Fruit fly (Drosophila melanogaster) whole organism, embryonic: ENCODE results near the gene CG32568.
A peak's percentile ranks its signal among the peaks of the same experiment; 100 is the strongest.

Experiments
- Atf6 ChIP-seq: fragments of 200-800 bp; sonication (Bioruptor generic); IDR thresholded peaks from 2 replicates; pipeline ENCODE4 v1.3.6; 2022; ENCODE audit warnings: missing biosample characterization, missing genetic modification characterization
- CG10462 ChIP-seq: fragments of 200-800 bp; sonication (Bioruptor generic); optimal IDR thresholded peaks from 2 replicates; lab custom pipeline; 2016; ENCODE audit warnings: missing biosample characterization, missing genetic modification characterization
- CG10959 ChIP-seq: fragments of 200-800 bp; sonication (Bioruptor generic); IDR thresholded peaks from 2 replicates; pipeline ENCODE4 v1.3.6; 2022; ENCODE audit warnings: missing biosample characterization, missing genetic modification characterization
- CG11085 ChIP-seq: fragments of 200-800 bp; sonication (Bioruptor generic); IDR thresholded peaks from 2 replicates; pipeline ENCODE4 v1.3.6; 2022; ENCODE audit warnings: missing biosample characterization, missing genetic modification characterization
- CG12769 ChIP-seq: fragments of 200-800 bp; sonication (Bioruptor generic); optimal IDR thresholded peaks from 2 replicates; lab custom pipeline; 2019; ENCODE audit warnings: missing biosample characterization, mild to moderate bottlenecking, missing genetic modification characterization, moderate library complexity
- CG13123 ChIP-seq: fragments of 200-800 bp; sonication (Bioruptor generic); optimal IDR thresholded peaks from 2 replicates; lab custom pipeline; 2016; ENCODE audit warnings: missing biosample characterization, missing genetic modification characterization
- CG13296 ChIP-seq: fragments of 200-800 bp; sonication (Bioruptor generic); optimal IDR thresholded peaks from 3 replicates; lab custom pipeline; 2018; ENCODE audit warnings: missing biosample characterization, mild to moderate bottlenecking, missing genetic modification characterization
- CG15011 ChIP-seq: fragments of 200-800 bp; sonication (Bioruptor generic); optimal IDR thresholded peaks from 3 replicates; lab custom pipeline; 2018; ENCODE audit warnings: missing biosample characterization, mild to moderate bottlenecking, missing genetic modification characterization
- CG15269 ChIP-seq: fragments of 200-800 bp; sonication (Bioruptor generic); optimal IDR thresholded peaks from 2 replicates; lab custom pipeline; 2018; ENCODE audit warnings: missing biosample characterization, mild to moderate bottlenecking, missing genetic modification characterization, moderate library complexity
- CG1602 ChIP-seq: fragments of 200-800 bp; sonication (Bioruptor generic); optimal IDR thresholded peaks from 3 replicates; lab custom pipeline; 2016; ENCODE audit warnings: missing biosample characterization, missing genetic modification characterization
- CG17361 ChIP-seq: fragments of 200-800 bp; sonication (Bioruptor generic); IDR thresholded peaks from 3 replicates; pipeline ENCODE4 v1.3.6; 2022; ENCODE audit warnings: missing biosample characterization, missing genetic modification characterization
- CG1792 ChIP-seq: fragments of 200-800 bp; sonication (Bioruptor generic); optimal IDR thresholded peaks from 2 replicates; lab custom pipeline; 2016; ENCODE audit warnings: missing biosample characterization, missing genetic modification characterization
- CG18599 ChIP-seq: fragments of 200-800 bp; sonication (Bioruptor generic); optimal IDR thresholded peaks from 3 replicates; lab custom pipeline; 2017; ENCODE audit warnings: missing biosample characterization, missing genetic modification characterization, mild to moderate bottlenecking, moderate library complexity, missing genetic modification reagents
- CG18619 ChIP-seq: fragments of 200-800 bp; sonication (Bioruptor generic); optimal IDR thresholded peaks from 3 replicates; lab custom pipeline; 2017; ENCODE audit warnings: missing biosample characterization, mild to moderate bottlenecking, missing genetic modification characterization
- CG2199 ChIP-seq: fragments of 200-800 bp; sonication (Bioruptor generic); IDR thresholded peaks from 3 replicates; pipeline ENCODE4 v1.3.6; 2022; ENCODE audit warnings: missing biosample characterization, missing genetic modification characterization
- CG30403 ChIP-seq: fragments of 200-800 bp; sonication (Bioruptor generic); optimal IDR thresholded peaks from 3 replicates; lab custom pipeline; 2016; ENCODE audit warnings: missing biosample characterization, missing genetic modification characterization
- CG6175 ChIP-seq: fragments of 200-800 bp; sonication (Bioruptor generic); IDR thresholded peaks from 3 replicates; pipeline ENCODE4 v1.3.6; 2022; ENCODE audit warnings: missing biosample characterization, missing genetic modification characterization
- CG6765 ChIP-seq: fragments of 200-800 bp; sonication (Bioruptor generic); optimal IDR thresholded peaks from 3 replicates; lab custom pipeline; 2017; ENCODE audit warnings: missing biosample characterization, mild to moderate bottlenecking, missing genetic modification characterization
- CG7786 ChIP-seq: fragments of 200-800 bp; sonication (Bioruptor generic); optimal IDR thresholded peaks from 2 replicates; lab custom pipeline; 2016; ENCODE audit warnings: missing biosample characterization, missing genetic modification characterization
- CG7839 ChIP-seq: fragments of 200-800 bp; sonication (Bioruptor generic); optimal IDR thresholded peaks from 3 replicates; lab custom pipeline; 2018; ENCODE audit warnings: missing biosample characterization, mild to moderate bottlenecking, missing genetic modification characterization, moderate library complexity
- CG7963 ChIP-seq: fragments of 200-800 bp; sonication (Bioruptor generic); IDR thresholded peaks from 3 replicates; pipeline ENCODE4 v1.3.6; 2022; ENCODE audit warnings: missing biosample characterization, missing genetic modification characterization; ENCODE audit not compliant: partially characterized antibody
- CG8944 ChIP-seq: fragments of 200-800 bp; sonication (Bioruptor generic); optimal IDR thresholded peaks from 3 replicates; lab custom pipeline; 2016; ENCODE audit warnings: missing biosample characterization, missing genetic modification characterization
- CG9727 ChIP-seq: fragments of 200-800 bp; sonication (Bioruptor generic); optimal IDR thresholded peaks from 3 replicates; lab custom pipeline; 2017; ENCODE audit warnings: missing biosample characterization, mild to moderate bottlenecking, missing genetic modification characterization
- Eip74EF ChIP-seq, 2 experiments: fragments of 200-800 bp in 1 of 2; fragments of >200 bp in 1 of 2; sonication (Bioruptor generic) in 1 of 2; optimal IDR thresholded peaks; 2 replicates each; lab custom pipeline; 2017 to 2019; ENCODE audit warnings: missing biosample characterization in 2 of 2, missing genetic modification characterization in 2 of 2, mild to moderate bottlenecking in 1 of 2, moderate library complexity in 1 of 2
- H15 ChIP-seq: fragments of 200-800 bp; sonication (Bioruptor generic); IDR thresholded peaks from 3 replicates; pipeline ENCODE4 v1.3.6; 2022; ENCODE audit warnings: missing biosample characterization, missing genetic modification characterization
- H2.0 ChIP-seq: fragments of 200-800 bp; sonication (Bioruptor generic); IDR thresholded peaks from 2 replicates; pipeline ENCODE4 v1.3.6; 2022; ENCODE audit warnings: missing biosample characterization, missing genetic modification characterization
- Hr3 ChIP-seq: fragments of 200-800 bp; sonication (Bioruptor generic); optimal IDR thresholded peaks from 3 replicates; lab custom pipeline; 2016; ENCODE audit warnings: missing biosample characterization, missing genetic modification characterization
- Hr39 ChIP-seq: fragments of >200 bp; optimal IDR thresholded peaks from 2 replicates; lab custom pipeline; 2017
- Jarid2 ChIP-seq: fragments of 200-800 bp; sonication (Bioruptor generic); optimal IDR thresholded peaks from 3 replicates; lab custom pipeline; 2017; ENCODE audit warnings: mild to moderate bottlenecking, missing biosample characterization, missing genetic modification reagents, missing genetic modification characterization
- NFAT ChIP-seq: fragments of 200-800 bp; sonication (Bioruptor generic); IDR thresholded peaks from 2 replicates; pipeline ENCODE4 v1.3.6; 2022; ENCODE audit warnings: missing biosample characterization, missing genetic modification characterization
- NK7.1 ChIP-seq: fragments of 200-800 bp; sonication (Bioruptor generic); optimal IDR thresholded peaks from 3 replicates; lab custom pipeline; 2016; ENCODE audit warnings: missing biosample characterization, missing genetic modification characterization
- Neu2 ChIP-seq: fragments of 200-800 bp; sonication (Bioruptor generic); optimal IDR thresholded peaks from 3 replicates; lab custom pipeline; 2016; ENCODE audit warnings: missing biosample characterization, missing genetic modification characterization, borderline replicate concordance
- PHDP ChIP-seq: fragments of 200-800 bp; sonication (Bioruptor generic); optimal IDR thresholded peaks from 3 replicates; lab custom pipeline; 2018; ENCODE audit warnings: missing biosample characterization, mild to moderate bottlenecking, missing genetic modification characterization, moderate library complexity
- az2 ChIP-seq: fragments of 200-800 bp; sonication (Bioruptor generic); optimal IDR thresholded peaks from 3 replicates; lab custom pipeline; 2016; ENCODE audit warnings: missing biosample characterization, missing genetic modification characterization
- corto ChIP-seq: fragments of 200-800 bp; sonication (Bioruptor generic); optimal IDR thresholded peaks from 2 replicates; lab custom pipeline; 2016; ENCODE audit warnings: missing biosample characterization, mild to moderate bottlenecking, missing genetic modification characterization, moderate library complexity
- dan ChIP-seq: fragments of 200-800 bp; sonication (Bioruptor generic); IDR thresholded peaks from 2 replicates; pipeline ENCODE4 v1.3.6; 2022; ENCODE audit warnings: missing biosample characterization, missing genetic modification characterization
- danr ChIP-seq: fragments of 200-800 bp; sonication (Bioruptor generic); IDR thresholded peaks from 2 replicates; pipeline ENCODE4 v1.3.6; 2022; ENCODE audit warnings: missing biosample characterization, missing genetic modification characterization
- dimm ChIP-seq: fragments of 200-800 bp; sonication (Bioruptor generic); IDR thresholded peaks from 2 replicates; pipeline ENCODE4 v1.3.6; 2022; ENCODE audit warnings: missing biosample characterization, missing genetic modification characterization
- dmrt99B ChIP-seq: fragments of 200-800 bp; sonication (Bioruptor generic); optimal IDR thresholded peaks from 2 replicates; lab custom pipeline; 2018; ENCODE audit warnings: missing biosample characterization, mild to moderate bottlenecking, missing genetic modification characterization, moderate library complexity
- gfzf ChIP-seq: fragments of 200-800 bp; sonication (Bioruptor generic); optimal IDR thresholded peaks from 2 replicates; lab custom pipeline; 2016; ENCODE audit warnings: missing biosample characterization, mild to moderate bottlenecking, missing genetic modification characterization, moderate library complexity
- gt ChIP-seq: fragments of 200-800 bp; sonication (Bioruptor generic); IDR thresholded peaks from 2 replicates; pipeline ENCODE4 v1.3.6; 2022; ENCODE audit warnings: missing biosample characterization, missing genetic modification characterization
- jumu ChIP-seq: fragments of 200-800 bp; sonication (Bioruptor generic); optimal IDR thresholded peaks from 3 replicates; lab custom pipeline; 2016; ENCODE audit warnings: missing biosample characterization, missing genetic modification characterization
- kay ChIP-seq: fragments of 200-800 bp; sonication (Bioruptor generic); optimal IDR thresholded peaks from 2 replicates; lab custom pipeline; 2016; ENCODE audit warnings: missing biosample characterization, missing genetic modification characterization
- lbe ChIP-seq: fragments of 200-800 bp; sonication (Bioruptor generic); optimal IDR thresholded peaks from 2 replicates; lab custom pipeline; 2016; ENCODE audit warnings: missing biosample characterization, mild to moderate bottlenecking, missing genetic modification characterization
- lov ChIP-seq, 2 experiments: fragments of 200-800 bp in 1 of 2; fragments of >200 bp in 1 of 2; sonication (Bioruptor generic) in 1 of 2; IDR thresholded peaks in 1 of 2; optimal IDR thresholded peaks in 1 of 2; 2 replicates in 1 of 2; 3 replicates in 1 of 2; pipeline versions ENCODE4 v1.3.6 to Lab custom; 2017 to 2022; ENCODE audit warnings: missing biosample characterization in 1 of 2, missing genetic modification characterization in 1 of 2
- mld ChIP-seq: fragments of 200-800 bp; sonication (Bioruptor generic); IDR thresholded peaks from 3 replicates; pipeline ENCODE4 v1.3.6; 2022; ENCODE audit warnings: missing biosample characterization, missing genetic modification characterization; ENCODE audit not compliant: partially characterized antibody
- pfk ChIP-seq: fragments of 200-800 bp; sonication (Bioruptor generic); optimal IDR thresholded peaks from 2 replicates; lab custom pipeline; 2018; ENCODE audit warnings: missing biosample characterization, mild to moderate bottlenecking, missing genetic modification characterization, moderate library complexity
- phol ChIP-seq: fragments of 200-800 bp; sonication (Bioruptor generic); optimal IDR thresholded peaks from 3 replicates; lab custom pipeline; 2018; ENCODE audit warnings: missing biosample characterization, mild to moderate bottlenecking, missing genetic modification characterization, moderate library complexity
- row ChIP-seq: fragments of 200-800 bp; sonication (Bioruptor generic); IDR thresholded peaks from 3 replicates; pipeline ENCODE4 v1.3.6; 2022; ENCODE audit warnings: missing biosample characterization, missing genetic modification characterization
- schlank ChIP-seq: fragments of 200-800 bp; sonication (Bioruptor generic); optimal IDR thresholded peaks from 2 replicates; lab custom pipeline; 2018; ENCODE audit warnings: missing biosample characterization, mild to moderate bottlenecking, missing genetic modification characterization
- sim ChIP-seq: fragments of 200-800 bp; sonication (Bioruptor generic); IDR thresholded peaks from 2 replicates; pipeline ENCODE4 v1.3.6; 2022; ENCODE audit warnings: missing biosample characterization, missing genetic modification characterization
- yki ChIP-seq: fragments of >200 bp; optimal IDR thresholded peaks from 3 replicates; lab custom pipeline; 2018
- zfh1 ChIP-seq: fragments of 200-800 bp; sonication (Bioruptor generic); IDR thresholded peaks from 3 replicates; pipeline ENCODE4 v1.3.6; 2022; ENCODE audit warnings: missing biosample characterization, missing genetic modification characterization

The CG32568 gene

dm6 chrX:16691440-16691839, 49.3 kb upstream of the CG32568 start (continued):
- TF ChIP-seq CG6175 (GFP tag; lab: Robert Waterston, UW) (no peak), CG9727 (GFP tag; lab: Kevin White, UChicago) (peak; percentile 75), danr (GFP tag; lab: Robert Waterston, UW) (peak; percentile 75), Neu2 (GFP tag; lab: Kevin White, UChicago) (no peak), mld (GFP tag; lab: Robert Waterston, UW) (no peak), CG10462 (GFP tag; lab: Kevin White, UChicago) (peak; percentile 74), NK7.1 (GFP tag; lab: Kevin White, UChicago) (peak; percentile 51), lov (optimal IDR thresholded peaks at IDR 0.05; lab: Kevin White, UChicago) (no peak), lov (GFP tag; IDR thresholded peaks at IDR 0.05; lab: Robert Waterston, UW) (peak; percentile 92), dan (GFP tag; lab: Robert Waterston, UW) (peak; percentile 43; the same call in 1 of the 2 replicates), CG13296 (GFP tag; lab: Kevin White, UChicago) (peak; percentile 61), gt (peak; percentile 24; the same call in 1 of the 2 replicates), yki (lab: Kevin White, UChicago) (no peak), Hr39 (lab: Kevin White, UChicago) (no peak), az2 (GFP tag; lab: Kevin White, UChicago) (peak; percentile 90), sim (GFP tag; lab: Robert Waterston, UW) (peak; percentile 79), CG18619 (GFP tag; lab: Kevin White, UChicago) (peak; percentile 73), CG8944 (peak; percentile 84), zfh1 (GFP tag; lab: Robert Waterston, UW) (peak; percentile 94), CG7839 (tag; lab: Kevin White, UChicago) (peak; percentile 89), CG13123 (GFP tag; lab: Kevin White, UChicago) (peak; percentile 80), pfk (no peak), Atf6 (GFP tag; lab: Robert Waterston, UW) (peak; percentile 66; the same call in 1 of the 2 replicates), Jarid2 (GFP tag; lab: Kevin White, UChicago) (peak; percentile 56), CG1792 (peak; percentile 75), CG12769 (tag; lab: Kevin White, UChicago) (peak; percentile 85), H2.0 (GFP tag; lab: Robert Waterston, UW) (peak; percentile 92), CG7963 (no peak), CG15011 (GFP tag; lab: Kevin White, UChicago) (peak; percentile 55), CG2199 (GFP tag; lab: Robert Waterston, UW) (peak; percentile 91), NFAT (0 out of 2 replicates have a peak, but pooled peaks have one; percentile 50), corto (GFP tag; lab: Kevin White, UChicago) (no peak), dmrt99B (tag; lab: Kevin White, UChicago) (peak; percentile 89), gfzf (GFP tag; lab: Kevin White, UChicago) (no peak), H15 (GFP tag; lab: Robert Waterston, UW) (peak; percentile 83), lbe (GFP tag; lab: Kevin White, UChicago) (no peak), CG1602 (GFP tag; lab: Kevin White, UChicago) (peak; percentile 76), CG17361 (GFP tag; lab: Robert Waterston, UW) (peak; percentile 85), kay (GFP tag; lab: Kevin White, UChicago) (peak; percentile 67), CG11085 (peak; percentile 45; the same call in 1 of the 2 replicates), schlank (peak; percentile 37)

DNA sequence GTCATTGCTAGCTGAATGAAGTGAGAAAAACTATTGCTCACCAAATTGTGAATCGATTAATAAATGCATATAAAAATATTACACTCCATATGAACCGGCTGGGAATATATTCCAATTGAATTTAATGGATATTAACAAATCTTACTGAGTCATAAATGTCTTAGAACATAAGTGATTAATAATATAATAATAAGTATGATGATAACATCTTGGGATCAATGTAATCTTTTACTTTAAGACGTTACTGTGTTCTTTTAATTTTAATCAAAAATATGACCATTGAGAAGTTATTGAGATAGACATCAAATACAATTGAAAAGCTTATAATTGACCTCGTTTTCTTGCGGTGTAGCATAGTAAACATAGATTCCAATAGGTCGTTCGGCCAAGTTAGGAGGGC, 48.4 kb upstream of the CG32568 start:
- TF ChIP-seq CG30403 (GFP tag; lab: Kevin White, UChicago) (peak; percentile 16), row (GFP tag; lab: Robert Waterston, UW) (0 out of 3 replicates have a peak, but pooled peaks have one; percentile 33), Eip74EF (GFP tag; optimal IDR thresholded peaks at IDR 0.05; lab: Kevin White, UChicago) (peak in 1 of 2 experiments; percentile 25), phol (tag; lab: Kevin White, UChicago) (no peak), CG10959 (GFP tag; lab: Robert Waterston, UW) (no peak), dimm (GFP tag; lab: Robert Waterston, UW) (no peak), CG7786 (no peak), CG15269 (tag; lab: Kevin White, UChicago) (peak; percentile 54), CG18599 (peak; percentile 1), CG6765 (no peak), PHDP (tag; lab: Kevin White, UChicago) (peak; percentile 12), Hr3 (GFP tag; lab: Kevin White, UChicago) (no peak), jumu (GFP tag; lab: Kevin White, UChicago) (no peak)
